Worm (Caenorhabditis elegans): ENCODE data around the gene Y9C12A.1.

- TF ChIP-seq snpc-4 (tag; optimal IDR thresholded peaks at IDR 0.05) (no peak), R02D3.7 (tag; optimal IDR thresholded peaks at IDR 0.05) (no peak), elt-1 (tag; optimal IDR thresholded peaks at IDR 0.05) (no peak), nhr-23 (tag; optimal IDR thresholded peaks at IDR 0.05) (no peak), nhr-237 (tag; optimal IDR thresholded peaks at IDR 0.05) (no peak), ztf-4 (tag; optimal IDR thresholded peaks at IDR 0.05) (no peak), lin-39 (tag; optimal IDR thresholded peaks at IDR 0.05) (no peak), unc-62 (GFP tag; optimal IDR thresholded peaks at IDR 0.05) (no peak), ZK546.5 (tag; optimal IDR thresholded peaks at IDR 0.05) (no peak), elt-3 (tag; optimal IDR thresholded peaks at IDR 0.05) (no peak), mdl-1 (tag; optimal IDR thresholded peaks at IDR 0.05) (no peak), nhr-12 (tag; optimal IDR thresholded peaks at IDR 0.05) (no peak)
Measured at ce11 chrX:691613-692012, 9.0 kb upstream of the Y9C12A.1 start, which contains the start of gene ncam-1.
